Fruit fly (Drosophila melanogaster): ENCODE measurements around the gene Hmgcr.
A peak's percentile ranks its signal among the peaks of the same experiment; 100 is the strongest.

Gene Hmgcr

dm6 chr3R:23722680-23723372 lies 10.3 kb upstream of the Hmgcr start, which contains the start of gene CG10365 (continued):
- peak; percentile 66; the same call in 1 of the 3 replicates for TF ChIP-seq CG3726 (GFP tag; IDR thresholded peaks at IDR 0.05)
- TF ChIP-seq CG2199 (GFP tag; IDR thresholded peaks at IDR 0.05), result no peak
- peak; percentile 32; the same call in 1 of the 2 replicates for TF ChIP-seq CG6272 (GFP tag; IDR thresholded peaks at IDR 0.05)
- peak; percentile 22 for TF ChIP-seq CG34376 (GFP tag; optimal IDR thresholded peaks at IDR 0.05)
- peak; percentile 59 for TF ChIP-seq CG12219 (GFP tag; optimal IDR thresholded peaks at IDR 0.05)
- no peak for TF ChIP-seq yki (optimal IDR thresholded peaks at IDR 0.05)
- TF ChIP-seq CG1602 (GFP tag; optimal IDR thresholded peaks at IDR 0.05), result peak; percentile 75
- peak; percentile 38; the same call in 1 of the 2 replicates for TF ChIP-seq dati (GFP tag; IDR thresholded peaks at IDR 0.05)
- TF ChIP-seq disco-r (GFP tag; optimal IDR thresholded peaks at IDR 0.05), result no peak
- no peak for TF ChIP-seq CG9609 (GFP tag; optimal IDR thresholded peaks at IDR 0.05)
- TF ChIP-seq jigr1 (GFP tag; IDR thresholded peaks at IDR 0.05), result no peak
- peak; percentile 79 for TF ChIP-seq ttk (GFP tag; IDR thresholded peaks at IDR 0.05)
- no peak for TF ChIP-seq mam (GFP tag; optimal IDR thresholded peaks at IDR 0.05)
- no peak for TF ChIP-seq Hr39 (optimal IDR thresholded peaks at IDR 0.05)
- peak; percentile 92 for TF ChIP-seq CG13424 (tag; optimal IDR thresholded peaks at IDR 0.05)
- TF ChIP-seq Optix (GFP tag; IDR thresholded peaks at IDR 0.05), result no peak
- peak; percentile 77 for TF ChIP-seq CG12299 (tag; optimal IDR thresholded peaks at IDR 0.05)
- TF ChIP-seq caup (GFP tag; optimal IDR thresholded peaks at IDR 0.05; ENCODE audit: severe bottlenecking), result peak; percentile 73
- peak; percentile 56 for TF ChIP-seq CG2116 (GFP tag; optimal IDR thresholded peaks at IDR 0.05)
- peak; percentile 94 for TF ChIP-seq Hmr (GFP tag; optimal IDR thresholded peaks at IDR 0.05)
- TF ChIP-seq crc (GFP tag; optimal IDR thresholded peaks at IDR 0.05), result no peak
- TF ChIP-seq chinmo (GFP tag; IDR thresholded peaks at IDR 0.05; ENCODE audit: partially characterized antibody), result peak; percentile 89; the same call in 3 of the 4 replicates
- TF ChIP-seq CG3163 (GFP tag; optimal IDR thresholded peaks at IDR 0.05), result no peak
- TF ChIP-seq B-H1 (GFP tag; IDR thresholded peaks at IDR 0.05), result peak; percentile 77
- peak; percentile 40 for TF ChIP-seq Deaf1 (tag; optimal IDR thresholded peaks at IDR 0.05)
- no peak for TF ChIP-seq NK7.1 (GFP tag; optimal IDR thresholded peaks at IDR 0.05)
- TF ChIP-seq Drgx (GFP tag; IDR thresholded peaks at IDR 0.05), result peak; percentile 85
- TF ChIP-seq CG17612 (GFP tag; IDR thresholded peaks at IDR 0.05), result peak; percentile 72
- TF ChIP-seq CG16815 (GFP tag; optimal IDR thresholded peaks at IDR 0.05), result peak; percentile 45
- no peak for TF ChIP-seq Max (GFP tag; optimal IDR thresholded peaks at IDR 0.05)
- peak; percentile 81 for TF ChIP-seq ap (GFP tag; IDR thresholded peaks at IDR 0.05)
- TF ChIP-seq NC2α (GFP tag; optimal IDR thresholded peaks at IDR 0.05), result no peak
- TF ChIP-seq CG17328 (GFP tag; IDR thresholded peaks at IDR 0.05), result peak; percentile 85
- TF ChIP-seq CG9817 (tag; optimal IDR thresholded peaks at IDR 0.05), result peak; percentile 80
- TF ChIP-seq shn (GFP tag; optimal IDR thresholded peaks at IDR 0.05), result no peak
- no peak for TF ChIP-seq knrl (GFP tag; IDR thresholded peaks at IDR 0.05; ENCODE audit: partially characterized antibody)
- TF ChIP-seq da (GFP tag; optimal IDR thresholded peaks at IDR 0.05), result no peak
- no peak for TF ChIP-seq Mad (GFP tag; optimal IDR thresholded peaks at IDR 0.05)
- TF ChIP-seq CG3281 (GFP tag; optimal IDR thresholded peaks at IDR 0.05), result peak; percentile 86
- no peak for TF ChIP-seq CG9876 (GFP tag; optimal IDR thresholded peaks at IDR 0.05)
- peak; percentile 95 for TF ChIP-seq dmrt99B (tag; optimal IDR thresholded peaks at IDR 0.05)
- no peak for TF ChIP-seq mirr (GFP tag; optimal IDR thresholded peaks at IDR 0.05)
- TF ChIP-seq CG31224 (GFP tag; IDR thresholded peaks at IDR 0.05), result no peak
- TF ChIP-seq CG31388 (GFP tag; optimal IDR thresholded peaks at IDR 0.05), result peak; percentile 32
- TF ChIP-seq tgo (GFP tag; IDR thresholded peaks at IDR 0.05), result peak; percentile 92
- TF ChIP-seq Usf (GFP tag; optimal IDR thresholded peaks at IDR 0.05), result peak; percentile 25
- peak; percentile 12; the same call in 1 of the 2 replicates for TF ChIP-seq rib (GFP tag; IDR thresholded peaks at IDR 0.05)
- peak; percentile 82 for TF ChIP-seq CG10979 (tag; optimal IDR thresholded peaks at IDR 0.05)
- TF ChIP-seq CG7357 (GFP tag; IDR thresholded peaks at IDR 0.05), result peak; percentile 76
- TF ChIP-seq p53 (GFP tag; optimal IDR thresholded peaks at IDR 0.05), result no peak
- TF ChIP-seq CG7786 (GFP tag; optimal IDR thresholded peaks at IDR 0.05), result no peak
